Worm (Caenorhabditis elegans) whole organism, L3 larva: Measurements from ENCODE around the gene dyf-3.
A peak's percentile ranks its signal among the peaks of the same experiment; 100 is the strongest.

Experiments used
- ama-1 ChIP-seq: fragments of 150-350 bp; optimal IDR thresholded peaks from 2 replicates; lab custom pipeline; 2018
- egl-27 ChIP-seq: sonication (generic microtip); optimal IDR thresholded peaks from 4 replicates; lab custom pipeline; 2017; ENCODE audit warnings: missing biosample characterization, missing genetic modification reagents, missing genetic modification characterization
- elt-1 ChIP-seq: fragments of 150-350 bp; optimal IDR thresholded peaks from 2 replicates; lab custom pipeline; 2014; ENCODE audit warnings: missing biosample characterization, missing genetic modification characterization
- lsy-12 ChIP-seq: sonication (generic microtip); optimal IDR thresholded peaks from 2 replicates; lab custom pipeline; 2016; ENCODE audit warnings: mild to moderate bottlenecking, missing genetic modification characterization, missing compliant biosample characterization
- nhr-12 ChIP-seq: fragments of 150-350 bp; optimal IDR thresholded peaks from 2 replicates; lab custom pipeline; 2014; ENCODE audit warnings: missing biosample characterization, missing genetic modification characterization
- nhr-237 ChIP-seq: fragments of 150-350 bp; optimal IDR thresholded peaks from 2 replicates; lab custom pipeline; 2014; ENCODE audit warnings: missing biosample characterization, missing genetic modification characterization
- nhr-76 ChIP-seq: fragments of 150-350 bp; sonication (generic microtip); optimal IDR thresholded peaks from 5 replicates; lab custom pipeline; 2014; ENCODE audit warnings: missing biosample characterization, missing genetic modification characterization
- pha-4 ChIP-seq: fragments of 150-350 bp; optimal IDR thresholded peaks from 2 replicates; lab custom pipeline; 2014; ENCODE audit warnings: missing biosample characterization, missing genetic modification reagents, missing genetic modification characterization
- pqm-1 ChIP-seq: fragments of 150-350 bp; optimal IDR thresholded peaks from 2 replicates; lab custom pipeline; 2017; ENCODE audit warnings: missing biosample characterization, missing genetic modification characterization, inconsistent platforms
- skn-1 ChIP-seq: fragments of 150-350 bp; optimal IDR thresholded peaks from 2 replicates; lab custom pipeline; 2014; ENCODE audit warnings: missing biosample characterization, missing genetic modification characterization
- snpc-4 ChIP-seq: fragments of 150-350 bp; optimal IDR thresholded peaks from 2 replicates; lab custom pipeline; 2014; ENCODE audit warnings: missing biosample characterization, missing genetic modification characterization
- unc-39 ChIP-seq: sonication (generic microtip); optimal IDR thresholded peaks from 4 replicates; lab custom pipeline; 2017; ENCODE audit warnings: missing biosample characterization, missing genetic modification characterization
- unc-62 ChIP-seq: fragments of 150-350 bp; sonication (generic microtip); optimal IDR thresholded peaks from 4 replicates; lab custom pipeline; 2014; ENCODE audit warnings: missing biosample characterization, missing genetic modification reagents, missing genetic modification characterization
- ztf-4 ChIP-seq: fragments of 150-350 bp; optimal IDR thresholded peaks from 2 replicates; lab custom pipeline; 2014; ENCODE audit warnings: missing biosample characterization, missing genetic modification characterization

DNA sequence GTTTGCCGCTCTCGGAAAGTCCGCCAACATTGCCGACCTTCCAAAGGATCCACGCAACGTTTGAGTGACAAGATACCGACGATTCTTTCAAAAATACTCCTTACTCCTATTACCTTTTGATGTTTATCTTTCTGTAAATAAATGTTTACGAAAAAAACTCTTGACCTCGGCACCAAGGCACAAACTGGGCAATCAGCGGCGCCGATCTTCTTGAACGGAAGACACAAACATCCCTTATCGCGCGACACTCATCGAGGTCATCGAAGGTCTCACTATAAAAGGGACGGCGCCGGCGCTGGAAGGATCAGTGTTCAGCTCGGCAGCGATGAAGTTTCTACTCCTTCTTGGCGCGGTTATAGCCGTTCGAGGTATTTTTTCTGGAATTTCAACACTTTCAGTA is 40.3 kb upstream of the dyf-3 start, which contains the start of gene grd-3:
- TF ChIP-seq snpc-4 (tag; lab: Kevin White, UChicago) (no peak), egl-27 (tag; lab: Kevin White, UChicago) (no peak), elt-1 (tag; lab: Kevin White, UChicago) (peak; percentile 88), ama-1 (lab: Kevin White, UChicago) (no peak), nhr-76 (tag; lab: Kevin White, UChicago) (no peak), nhr-12 (no peak), lsy-12 (no peak), skn-1 (no peak), unc-62 (GFP tag; lab: Kevin White, UChicago) (no peak), pha-4 (tag; lab: Kevin White, UChicago) (no peak), ztf-4 (tag; lab: Kevin White, UChicago) (no peak), unc-39 (no peak), pqm-1 (tag; lab: Kevin White, UChicago) (no peak), nhr-237 (tag; lab: Kevin White, UChicago) (no peak)
